Fruit fly (Drosophila melanogaster): Measurements from ENCODE around the gene slgA.

The slgA gene

dm6 chrX:21339476-21339931, 34.3 kb upstream of the slgA start, which contains the start of the genes tty and fliI (continued):
- peak; percentile 46 for TF ChIP-seq CG15601 (tag; optimal IDR thresholded peaks at IDR 0.05)
- no peak for TF ChIP-seq sna (GFP tag; IDR thresholded peaks at IDR 0.05; ENCODE audit: partially characterized antibody)
- TF ChIP-seq CG7745 (tag; optimal IDR thresholded peaks at IDR 0.05), result no peak
- TF ChIP-seq CG15011 (GFP tag; optimal IDR thresholded peaks at IDR 0.05), result no peak
- peak; percentile 52; the same call in 2 of the 3 replicates for TF ChIP-seq CG16813 (GFP tag; IDR thresholded peaks at IDR 0.05; ENCODE audit: partially characterized antibody)
- TF ChIP-seq CG4707 (GFP tag; optimal IDR thresholded peaks at IDR 0.05), result no peak
- TF ChIP-seq wek (GFP tag; optimal IDR thresholded peaks at IDR 0.05), result peak; percentile 33
- TF ChIP-seq CG31388 (GFP tag; optimal IDR thresholded peaks at IDR 0.05), result peak; percentile 34
- peak; percentile 89 for TF ChIP-seq Abd-B (GFP tag; optimal IDR thresholded peaks at IDR 0.05)
- TF ChIP-seq cato (GFP tag; optimal IDR thresholded peaks at IDR 0.05; ENCODE audit: borderline replicate concordance), result peak; percentile 42
- TF ChIP-seq mirr (GFP tag; optimal IDR thresholded peaks at IDR 0.05), result peak; percentile 25
- TF ChIP-seq Pdp1 (GFP tag; optimal IDR thresholded peaks at IDR 0.05), result peak; percentile 85 to 89
- peak; percentile 80 for TF ChIP-seq CG17361 (GFP tag; IDR thresholded peaks at IDR 0.05)
- peak; percentile 92 for TF ChIP-seq chn (GFP tag; optimal IDR thresholded peaks at IDR 0.05)
- peak; percentile 62 for TF ChIP-seq croc (GFP tag; conservative IDR thresholded peaks at IDR 0.05)
- peak; percentile 40 for TF ChIP-seq CG7556 (GFP tag; optimal IDR thresholded peaks at IDR 0.05)
- TF ChIP-seq disco-r (GFP tag; optimal IDR thresholded peaks at IDR 0.05), result peak; percentile 74
- TF ChIP-seq eve (GFP tag; optimal IDR thresholded peaks at IDR 0.05), result no peak
- TF ChIP-seq YL-1 (GFP tag; optimal IDR thresholded peaks at IDR 0.05), result peak; percentile 64
- peak; percentile 69 for TF ChIP-seq CG1233 (GFP tag; optimal IDR thresholded peaks at IDR 0.05)
- no peak for TF ChIP-seq CG34224 (GFP tag; IDR thresholded peaks at IDR 0.05; ENCODE audit: partially characterized antibody)
- peak; percentile 51 for TF ChIP-seq zen (tag; optimal IDR thresholded peaks at IDR 0.05)
- peak; percentile 87 for TF ChIP-seq shn (GFP tag; optimal IDR thresholded peaks at IDR 0.05)
- no peak for TF ChIP-seq kni (GFP tag; optimal IDR thresholded peaks at IDR 0.05)
- TF ChIP-seq MTF-1 (GFP tag; optimal IDR thresholded peaks at IDR 0.05; ENCODE audit: borderline replicate concordance), result no peak
- peak; percentile 41 for TF ChIP-seq amos (GFP tag; IDR thresholded peaks at IDR 0.05; ENCODE audit: partially characterized antibody)
- TF ChIP-seq Ptx1 (GFP tag; IDR thresholded peaks at IDR 0.05), result peak; percentile 94
- peak; percentile 53 for TF ChIP-seq CG10979 (tag; optimal IDR thresholded peaks at IDR 0.05)
- peak; percentile 69 for TF ChIP-seq Oli (tag; optimal IDR thresholded peaks at IDR 0.05)
- peak; percentile 48 for TF ChIP-seq luna (GFP tag; optimal IDR thresholded peaks at IDR 0.05)
- TF ChIP-seq Rx (GFP tag; IDR thresholded peaks at IDR 0.05), result peak; percentile 90
- TF ChIP-seq CG9817 (tag; optimal IDR thresholded peaks at IDR 0.05), result peak; percentile 72
- peak; percentile 73 for TF ChIP-seq CG31441 (GFP tag; IDR thresholded peaks at IDR 0.05)
- TF ChIP-seq tap (tag; optimal IDR thresholded peaks at IDR 0.05), result peak; percentile 60
- TF ChIP-seq wor (GFP tag; IDR thresholded peaks at IDR 0.05), result peak; percentile 81
- TF ChIP-seq ash1 (GFP tag; optimal IDR thresholded peaks at IDR 0.05), result no peak
- peak; percentile 77 for TF ChIP-seq CG14710 (tag; optimal IDR thresholded peaks at IDR 0.05)
- TF ChIP-seq slbo (GFP tag; IDR thresholded peaks at IDR 0.05), result peak; percentile 95
- TF ChIP-seq NC2α (GFP tag; optimal IDR thresholded peaks at IDR 0.05), result peak; percentile 67
- TF ChIP-seq CG17385 (GFP tag; optimal IDR thresholded peaks at IDR 0.05), result peak; percentile 90
- peak; percentile 87 for TF ChIP-seq nmo (GFP tag; optimal IDR thresholded peaks at IDR 0.05)
- TF ChIP-seq Lim3 (GFP tag; IDR thresholded peaks at IDR 0.05), result peak; percentile 46; the same call in 1 of the 2 replicates
- TF ChIP-seq row (GFP tag; IDR thresholded peaks at IDR 0.05), result peak; percentile 91
- TF ChIP-seq H15 (GFP tag; IDR thresholded peaks at IDR 0.05), result peak; percentile 85
- TF ChIP-seq Hmr (GFP tag; optimal IDR thresholded peaks at IDR 0.05), result peak; percentile 88
- peak; percentile 88 for TF ChIP-seq ttk (GFP tag; IDR thresholded peaks at IDR 0.05)
- peak; percentile 74 for TF ChIP-seq ssp (GFP tag; IDR thresholded peaks at IDR 0.05)
- TF ChIP-seq Eip74EF (GFP tag; optimal IDR thresholded peaks at IDR 0.05), result peak in 1 of 2 experiments; percentile 51
- TF ChIP-seq Hr3 (GFP tag; optimal IDR thresholded peaks at IDR 0.05), result peak; percentile 77

Measured in whole organism, embryonic.